Fruit fly (Drosophila melanogaster) whole organism, prepupa: ENCODE measurements around the gene CG34260.

ENCODE experiments used
- CG10631 ChIP-seq: fragments of 200-800 bp; sonication (Bioruptor generic); optimal IDR thresholded peaks from 2 replicates; lab custom pipeline; 2016; ENCODE audit warnings: missing biosample characterization, missing genetic modification characterization
- CG10669 ChIP-seq: fragments of 200-800 bp; sonication (Bioruptor generic); optimal IDR thresholded peaks from 3 replicates; lab custom pipeline; 2018; ENCODE audit warnings: missing biosample characterization, mild to moderate bottlenecking, missing genetic modification characterization, moderate library complexity
- CG11902 ChIP-seq: fragments of 200-800 bp; sonication (Bioruptor generic); optimal IDR thresholded peaks from 3 replicates; lab custom pipeline; 2016; ENCODE audit warnings: missing biosample characterization, missing genetic modification characterization
- CG15336 ChIP-seq: fragments of 200-800 bp; sonication (Bioruptor generic); IDR thresholded peaks from 2 replicates; pipeline ENCODE4 v1.3.6; 2022; ENCODE audit warnings: missing biosample characterization, missing genetic modification characterization
- CG1621 ChIP-seq: fragments of 200-800 bp; sonication (Bioruptor generic); optimal IDR thresholded peaks from 3 replicates; lab custom pipeline; 2018; ENCODE audit warnings: missing biosample characterization, mild to moderate bottlenecking, missing genetic modification characterization
- CG16779 ChIP-seq: fragments of 200-800 bp; sonication (Bioruptor generic); optimal IDR thresholded peaks from 3 replicates; lab custom pipeline; 2017; ENCODE audit warnings: missing biosample characterization, mild to moderate bottlenecking, missing genetic modification characterization
- CG3032 ChIP-seq: fragments of 200-800 bp; optimal IDR thresholded peaks from 2 replicates; lab custom pipeline; 2019; ENCODE audit warnings: missing biosample characterization, mild to moderate bottlenecking, missing genetic modification characterization, moderate library complexity
- CG31627 ChIP-seq: fragments of 200-800 bp; sonication (Bioruptor generic); optimal IDR thresholded peaks from 3 replicates; lab custom pipeline; 2016; ENCODE audit warnings: missing biosample characterization, missing genetic modification characterization
- CG32006 ChIP-seq: fragments of 200-800 bp; sonication (Bioruptor generic); optimal IDR thresholded peaks from 3 replicates; lab custom pipeline; 2017; ENCODE audit warnings: missing biosample characterization, mild to moderate bottlenecking, missing genetic modification characterization
- CG34406 ChIP-seq: fragments of 200-800 bp; sonication (Bioruptor generic); optimal IDR thresholded peaks from 3 replicates; lab custom pipeline; 2016; ENCODE audit warnings: missing biosample characterization, missing genetic modification characterization
- CG3919 ChIP-seq: fragments of 200-800 bp; sonication (Bioruptor generic); optimal IDR thresholded peaks from 3 replicates; lab custom pipeline; 2016; ENCODE audit warnings: missing biosample characterization, missing genetic modification characterization
- CG4318 ChIP-seq: fragments of 200-800 bp; sonication (Bioruptor generic); optimal IDR thresholded peaks from 3 replicates; lab custom pipeline; 2017; ENCODE audit warnings: missing biosample characterization, mild to moderate bottlenecking, missing genetic modification characterization
- CG6276 ChIP-seq: fragments of 200-800 bp; sonication (Bioruptor generic); optimal IDR thresholded peaks from 2 replicates; lab custom pipeline; 2017; ENCODE audit warnings: missing biosample characterization, mild to moderate bottlenecking, missing genetic modification characterization
- CG6792 ChIP-seq: fragments of 200-800 bp; sonication (Bioruptor generic); optimal IDR thresholded peaks from 3 replicates; lab custom pipeline; 2016; ENCODE audit warnings: missing biosample characterization, missing genetic modification characterization
- CG6808 ChIP-seq: fragments of 200-800 bp; sonication (Bioruptor generic); optimal IDR thresholded peaks from 3 replicates; lab custom pipeline; 2017; ENCODE audit warnings: missing biosample characterization, missing genetic modification characterization, mild to moderate bottlenecking, moderate library complexity, missing genetic modification reagents
- CG6854 ChIP-seq: fragments of 200-800 bp; sonication (Bioruptor generic); optimal IDR thresholded peaks from 2 replicates; lab custom pipeline; 2017; ENCODE audit warnings: missing biosample characterization, mild to moderate bottlenecking, missing genetic modification characterization
- CG8119 ChIP-seq: fragments of 200-800 bp; sonication (Bioruptor generic); IDR thresholded peaks from 3 replicates; pipeline ENCODE4 v1.3.6; 2022; ENCODE audit warnings: missing biosample characterization, missing genetic modification characterization
- CG8319 ChIP-seq: fragments of 200-800 bp; sonication (Bioruptor generic); optimal IDR thresholded peaks from 3 replicates; lab custom pipeline; 2016; ENCODE audit warnings: missing biosample characterization, missing genetic modification characterization
- CG8632 ChIP-seq: fragments of 200-800 bp; sonication (Bioruptor generic); optimal IDR thresholded peaks from 3 replicates; lab custom pipeline; 2016; ENCODE audit warnings: missing biosample characterization, missing genetic modification characterization
- Eip75B ChIP-seq: fragments of 200-800 bp; sonication (Bioruptor generic); optimal IDR thresholded peaks from 3 replicates; lab custom pipeline; 2016; ENCODE audit warnings: missing biosample characterization, missing genetic modification characterization
- Eip78C ChIP-seq: fragments of 200-800 bp; sonication (Bioruptor generic); peaks from one replicate; lab custom pipeline; 2016; ENCODE audit warnings: missing biosample characterization, missing genetic modification characterization
- Eip93F ChIP-seq: fragments of 200-800 bp; sonication (Bioruptor generic); optimal IDR thresholded peaks from 2 replicates; lab custom pipeline; 2016; ENCODE audit warnings: missing biosample characterization, mild to moderate bottlenecking, missing genetic modification characterization
- Ets21C ChIP-seq: fragments of 200-800 bp; sonication (Bioruptor generic); optimal IDR thresholded peaks from 3 replicates; lab custom pipeline; 2016; ENCODE audit warnings: missing biosample characterization, missing genetic modification characterization
- Gug ChIP-seq: fragments of 200-800 bp; sonication (Bioruptor generic); IDR thresholded peaks from 2 replicates; pipeline ENCODE4 v1.3.6; 2022; ENCODE audit warnings: missing biosample characterization, missing genetic modification characterization
- Hr39 ChIP-seq: fragments of 200-800 bp; sonication (Bioruptor generic); optimal IDR thresholded peaks from 2 replicates; lab custom pipeline; 2016; ENCODE audit warnings: missing biosample characterization, missing genetic modification characterization
- Hr4 ChIP-seq: fragments of 200-800 bp; sonication (Bioruptor generic); optimal IDR thresholded peaks from 3 replicates; lab custom pipeline; 2016; ENCODE audit warnings: missing biosample characterization, missing genetic modification characterization
- Met ChIP-seq: fragments of 200-800 bp; sonication (Bioruptor generic); optimal IDR thresholded peaks from 3 replicates; lab custom pipeline; 2016; ENCODE audit warnings: missing biosample characterization, missing genetic modification characterization
- OdsH ChIP-seq: fragments of 200-800 bp; sonication (Bioruptor generic); optimal IDR thresholded peaks from 3 replicates; lab custom pipeline; 2016; ENCODE audit warnings: missing biosample characterization, missing genetic modification characterization
- Smox ChIP-seq: fragments of 200-800 bp; sonication (Bioruptor generic); optimal IDR thresholded peaks from 3 replicates; lab custom pipeline; 2016; ENCODE audit warnings: missing biosample characterization, missing genetic modification characterization
- Sox102F ChIP-seq: fragments of 200-800 bp; sonication (Bioruptor generic); optimal IDR thresholded peaks from 2 replicates; lab custom pipeline; 2016; ENCODE audit warnings: missing biosample characterization, mild to moderate bottlenecking, missing genetic modification characterization
- Sox14 ChIP-seq: fragments of 200-800 bp; sonication (Bioruptor generic); optimal IDR thresholded peaks from 3 replicates; lab custom pipeline; 2016; ENCODE audit warnings: missing biosample characterization, missing genetic modification characterization
- Sox15 ChIP-seq: fragments of 200-800 bp; sonication (Bioruptor generic); optimal IDR thresholded peaks from 3 replicates; lab custom pipeline; 2016; ENCODE audit warnings: missing biosample characterization, missing genetic modification characterization
- achi ChIP-seq: fragments of 200-800 bp; sonication (Bioruptor generic); optimal IDR thresholded peaks from 3 replicates; lab custom pipeline; 2016; ENCODE audit warnings: missing biosample characterization, missing genetic modification characterization
- acj6 ChIP-seq: fragments of 200-800 bp; sonication (Bioruptor generic); optimal IDR thresholded peaks from 3 replicates; lab custom pipeline; 2016; ENCODE audit warnings: missing biosample characterization, missing genetic modification characterization
- cyc ChIP-seq: fragments of 200-800 bp; sonication (Bioruptor generic); optimal IDR thresholded peaks from 3 replicates; lab custom pipeline; 2016; ENCODE audit warnings: missing biosample characterization, missing genetic modification characterization
- dsx ChIP-seq: fragments of 200-800 bp; optimal IDR thresholded peaks from 3 replicates; lab custom pipeline; 2019; ENCODE audit warnings: missing biosample characterization, mild to moderate bottlenecking, missing genetic modification characterization, moderate library complexity; ENCODE audit not compliant: poor library complexity, severe bottlenecking
- eg ChIP-seq: fragments of 200-800 bp; sonication (Bioruptor generic); IDR thresholded peaks from 3 replicates; pipeline ENCODE4 v1.3.6; 2022; ENCODE audit warnings: missing biosample characterization, missing genetic modification characterization
- esn ChIP-seq: fragments of 200-800 bp; sonication (Bioruptor generic); optimal IDR thresholded peaks from 2 replicates; lab custom pipeline; 2016; ENCODE audit warnings: missing biosample characterization, mild to moderate bottlenecking, missing genetic modification characterization, moderate library complexity
- lz ChIP-seq: fragments of 200-800 bp; sonication (Bioruptor generic); optimal IDR thresholded peaks from 3 replicates; lab custom pipeline; 2016; ENCODE audit warnings: missing biosample characterization, missing genetic modification characterization
- net ChIP-seq: fragments of 200-800 bp; sonication (Bioruptor generic); optimal IDR thresholded peaks from 3 replicates; lab custom pipeline; 2016; ENCODE audit warnings: missing biosample characterization, missing genetic modification characterization
- pdm3 ChIP-seq: fragments of 200-800 bp; sonication (Bioruptor generic); optimal IDR thresholded peaks from 3 replicates; lab custom pipeline; 2016; ENCODE audit warnings: missing biosample characterization, missing genetic modification characterization
- salr ChIP-seq, 2 experiments: fragments of 200-800 bp; sonication (Bioruptor generic); optimal IDR thresholded peaks; 3 replicates each; lab custom pipeline; 2016 to 2018; ENCODE audit warnings: missing biosample characterization in 2 of 2, missing genetic modification characterization in 2 of 2, mild to moderate bottlenecking in 1 of 2
- spab ChIP-seq: fragments of 200-800 bp; sonication (Bioruptor generic); optimal IDR thresholded peaks from 2 replicates; lab custom pipeline; 2017; ENCODE audit warnings: missing biosample characterization, mild to moderate bottlenecking, missing genetic modification characterization, missing genetic modification reagents
- ss ChIP-seq, 2 experiments: fragments of 200-800 bp; sonication (Bioruptor generic); optimal IDR thresholded peaks; 2 replicates in 1 of 2; 3 replicates in 1 of 2; lab custom pipeline; 2017 to 2018; ENCODE audit warnings: mild to moderate bottlenecking in 2 of 2, missing biosample characterization in 2 of 2, missing genetic modification characterization in 2 of 2, moderate library complexity in 1 of 2
- topi ChIP-seq: fragments of 200-800 bp; sonication (Bioruptor generic); optimal IDR thresholded peaks from 3 replicates; lab custom pipeline; 2016; ENCODE audit warnings: missing biosample characterization, missing genetic modification characterization
- vri ChIP-seq: fragments of 200-800 bp; sonication (Bioruptor generic); optimal IDR thresholded peaks from 3 replicates; lab custom pipeline; 2016; ENCODE audit warnings: missing biosample characterization, mild to moderate bottlenecking, missing genetic modification characterization

The CG34260 gene

dm6 chr3L:20711397-20711796 lies 2.5 kb upstream of the CG34260 start:
- TF ChIP-seq CG31627 (GFP tag; lab: Kevin White, UChicago) (peak; percentile 44), topi (GFP tag; lab: Kevin White, UChicago) (peak; percentile 45), CG34406 (no peak), OdsH (GFP tag; lab: Kevin White, UChicago) (peak; percentile 36), vri (peak; percentile 71), Eip78C (GFP tag; lab: Kevin White, UChicago) (peak; percentile 79), acj6 (peak; percentile 41), CG16779 (tag; lab: Kevin White, UChicago) (no peak), Smox (GFP tag; lab: Kevin White, UChicago) (peak; percentile 13), spab (no peak), Eip93F (no peak), eg (GFP tag; lab: Robert Waterston, UW) (no peak), CG6792 (GFP tag; lab: Kevin White, UChicago) (peak; percentile 16), Ets21C (peak; percentile 23), Sox15 (GFP tag; lab: Kevin White, UChicago) (no peak), Met (peak; percentile 49), Sox102F (GFP tag; lab: Kevin White, UChicago) (no peak), cyc (GFP tag; lab: Kevin White, UChicago) (peak; percentile 59), CG32006 (peak; percentile 25), CG6808 (GFP tag; lab: Kevin White, UChicago) (no peak), Gug (GFP tag; lab: Robert Waterston, UW) (no peak), Hr39 (GFP tag; lab: Kevin White, UChicago) (peak; percentile 41), CG3919 (GFP tag; lab: Kevin White, UChicago) (peak; percentile 61), ss (GFP tag; optimal IDR thresholded peaks at IDR 0.05; lab: Kevin White, UChicago) (no peak), pdm3 (GFP tag; lab: Kevin White, UChicago) (peak; percentile 30), CG8319 (no peak), dsx (GFP tag; lab: Kevin White, UChicago) (peak; percentile 22), CG1621 (tag; lab: Kevin White, UChicago) (no peak), CG11902 (no peak), esn (peak; percentile 54), CG8119 (GFP tag; lab: Robert Waterston, UW) (no peak), lz (GFP tag; lab: Kevin White, UChicago) (peak; percentile 60), Eip75B (GFP tag; lab: Kevin White, UChicago) (peak; percentile 11), Hr4 (GFP tag; lab: Kevin White, UChicago) (peak; percentile 52), achi (GFP tag; lab: Kevin White, UChicago) (peak; percentile 13), Sox14 (peak; percentile 60), CG4318 (no peak)

dm6 chr3L:20719100-20719499 lies 5.2 kb downstream of the CG34260 start, which contains the start of gene cmpy:
Gene cmpy (minus strand): TSS chr3L:20719200.
- TF ChIP-seq CG32006 (peak; percentile 16), CG8119 (GFP tag; lab: Robert Waterston, UW) (no peak), CG6854 (GFP tag; lab: Kevin White, UChicago) (no peak)

- TF ChIP-seq ss (GFP tag; optimal IDR thresholded peaks at IDR 0.05; lab: Kevin White, UChicago): no peak
- peak; percentile 17 for TF ChIP-seq CG8632 (GFP tag; lab: Kevin White, UChicago)
- peak; percentile 66 for TF ChIP-seq CG34406
- no peak for TF ChIP-seq CG10669 (GFP tag; lab: Kevin White, UChicago)
- TF ChIP-seq CG3919 (GFP tag; lab: Kevin White, UChicago): peak; percentile 41
- no peak for TF ChIP-seq salr (GFP tag; optimal IDR thresholded peaks at IDR 0.05; lab: Kevin White, UChicago)
- peak; percentile 46 for TF ChIP-seq esn
- TF ChIP-seq CG10631 (GFP tag; lab: Kevin White, UChicago): peak; percentile 9
- TF ChIP-seq CG16779 (tag; lab: Kevin White, UChicago): no peak
- no peak for TF ChIP-seq CG3032 (tag; lab: Kevin White, UChicago)
- TF ChIP-seq lz (GFP tag; lab: Kevin White, UChicago): peak; percentile 6
- TF ChIP-seq Met: peak; percentile 30
- peak; percentile 8 for TF ChIP-seq cyc (GFP tag; lab: Kevin White, UChicago)
- peak; percentile 19 for TF ChIP-seq net
- TF ChIP-seq eg (GFP tag; lab: Robert Waterston, UW): 0 out of 3 replicates have a peak, but pooled peaks have one; percentile 8
- peak; percentile 58 for TF ChIP-seq Eip78C (GFP tag; lab: Kevin White, UChicago)
- TF ChIP-seq acj6: peak; percentile 36
- peak; percentile 40 for TF ChIP-seq OdsH (GFP tag; lab: Kevin White, UChicago)
- TF ChIP-seq CG6276 (GFP tag; lab: Kevin White, UChicago): no peak
- TF ChIP-seq topi (GFP tag; lab: Kevin White, UChicago): peak; percentile 24
- TF ChIP-seq Sox14: no peak
- no peak for TF ChIP-seq CG15336 (GFP tag; lab: Robert Waterston, UW)
- TF ChIP-seq Smox (GFP tag; lab: Kevin White, UChicago): peak; percentile 0
Observed at dm6 chr3L:20729415-20729814, 15.5 kb downstream of the CG34260 start.
